Fruit fly (Drosophila melanogaster) Kc167 (cell line): Measurements from ENCODE around the gene Kdsr.

Experiments used
- Myc ChIP-seq: fragments of >200 bp; optimal IDR thresholded peaks from 2 replicates; lab custom pipeline; 2017; ENCODE audit warnings: missing external identifiers
- Sin3A ChIP-seq: fragments of >200 bp; optimal IDR thresholded peaks from 2 replicates; lab custom pipeline; 2018; ENCODE audit warnings: missing external identifiers
- h ChIP-seq: fragments of >200 bp; optimal IDR thresholded peaks from 3 replicates; lab custom pipeline; 2018; ENCODE audit warnings: missing external identifiers
- insv ChIP-seq: fragments of >200 bp; optimal IDR thresholded peaks from 3 replicates; lab custom pipeline; 2018; ENCODE audit warnings: missing external identifiers
- psq ChIP-seq: fragments of >200 bp; optimal IDR thresholded peaks from 2 replicates; lab custom pipeline; 2017; ENCODE audit warnings: missing external identifiers
- ttk ChIP-seq: sonication (Bioruptor generic); optimal IDR thresholded peaks from 2 replicates; lab custom pipeline; 2017; ENCODE audit warnings: missing external identifiers

Gene Kdsr

DNA sequence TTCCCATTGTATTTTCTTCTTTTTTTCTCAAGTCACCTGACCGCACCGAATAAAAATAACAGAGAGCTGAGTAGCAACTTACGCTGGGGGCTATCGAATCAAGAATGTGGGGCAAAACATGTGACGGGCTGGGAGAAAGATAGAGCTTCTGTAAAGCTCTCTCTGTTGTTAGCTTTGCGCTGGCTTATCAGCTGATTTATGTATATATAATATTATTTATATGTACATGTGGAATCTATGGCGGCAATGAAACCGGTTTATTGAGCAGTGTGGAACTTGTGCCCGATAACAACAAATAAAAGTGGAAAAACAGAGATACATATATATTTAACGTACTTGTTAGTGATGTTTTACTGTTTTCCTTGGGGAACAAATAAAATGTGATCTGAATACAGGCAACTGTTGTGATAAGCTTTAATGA is 30.6 kb upstream of the Kdsr start, which contains the start of gene CG31098:
CG31098 (minus strand) TSS at position 114 of the 421 bp plus-strand sequence.
- no peak for TF ChIP-seq ttk (lab: Kevin White, UChicago)

DNA sequence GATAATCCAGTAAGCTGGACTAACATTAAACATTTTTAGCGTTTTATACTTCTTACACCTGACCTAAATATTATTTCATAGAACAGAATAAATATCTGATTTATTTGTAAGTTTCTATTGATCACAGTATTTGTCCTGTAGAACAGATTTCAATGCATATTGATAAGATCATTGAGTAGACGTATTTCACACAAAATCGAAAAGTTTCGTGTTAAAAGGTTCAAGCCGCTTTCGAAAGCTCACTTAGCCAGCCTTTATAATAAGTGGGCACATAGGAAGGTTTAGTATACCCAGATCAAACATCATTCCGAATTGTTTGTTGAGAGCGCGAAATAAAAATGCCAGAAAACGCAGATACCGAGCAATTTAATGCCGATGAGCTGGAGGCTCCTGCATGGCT is 27.3 kb upstream of the Kdsr start, which contains the start of gene CG11893:
CG11893 (plus strand) TSS at position 301 of the 400 bp plus-strand sequence.
- TF ChIP-seq Sin3A (lab: Kevin White, UChicago) (no peak), h (lab: Kevin White, UChicago) (no peak), Myc (lab: Kevin White, UChicago) (no peak), insv (lab: Kevin White, UChicago) (no peak), psq (no peak), ttk (lab: Kevin White, UChicago) (no peak)

DNA sequence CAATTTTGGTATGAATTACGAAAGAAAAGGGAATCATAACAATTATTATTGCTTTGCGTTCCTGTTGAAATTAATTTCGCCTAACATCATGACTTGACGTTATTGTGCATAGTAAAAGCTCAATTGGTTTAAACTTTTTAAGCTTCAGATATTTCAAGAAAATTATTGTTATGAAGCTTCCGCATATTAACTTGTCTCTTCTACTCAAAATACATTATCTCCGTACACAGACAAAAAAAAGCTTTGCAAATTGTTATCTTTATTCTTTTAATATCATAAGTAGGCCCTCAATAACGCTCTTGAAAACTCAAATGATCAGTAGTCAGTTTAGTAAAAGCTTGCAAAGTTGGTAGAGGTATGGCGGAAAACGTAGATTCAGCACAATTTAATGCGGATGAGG is 24.8 kb upstream of the Kdsr start, which contains the start of gene CG13658:
CG13658 (plus strand) TSS at position 347 of the 400 bp plus-strand sequence.
- TF ChIP-seq Myc (lab: Kevin White, UChicago) = no peak
- TF ChIP-seq h (lab: Kevin White, UChicago) = no peak
- TF ChIP-seq ttk (lab: Kevin White, UChicago) = no peak
- no peak for TF ChIP-seq Sin3A (lab: Kevin White, UChicago)
- TF ChIP-seq insv (lab: Kevin White, UChicago) = no peak
- no peak for TF ChIP-seq psq

DNA sequence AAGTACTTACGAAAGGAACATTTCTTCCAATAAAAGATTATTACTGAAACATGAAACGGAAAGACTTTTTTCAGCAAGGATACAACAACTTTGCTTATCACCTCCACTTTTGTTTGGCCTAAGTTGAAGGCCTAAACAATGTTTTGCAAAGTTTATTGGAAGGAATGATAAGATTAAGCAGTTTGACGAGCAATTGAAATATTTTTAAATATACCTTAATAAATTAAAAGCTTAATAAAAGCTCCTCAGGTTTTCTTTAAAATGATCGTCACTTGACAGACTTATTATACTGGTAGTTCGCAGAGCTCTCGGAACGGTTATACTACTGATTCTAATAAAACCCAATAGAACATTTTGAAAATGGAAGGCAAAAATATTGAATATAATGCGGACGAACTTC is 22.9 kb upstream of the Kdsr start, which contains the start of gene CG31104:
CG31104 (plus strand) TSS at position 301 of the 400 bp plus-strand sequence.
- TF ChIP-seq insv (lab: Kevin White, UChicago) (no peak), h (lab: Kevin White, UChicago) (no peak), psq (no peak)

DNA sequence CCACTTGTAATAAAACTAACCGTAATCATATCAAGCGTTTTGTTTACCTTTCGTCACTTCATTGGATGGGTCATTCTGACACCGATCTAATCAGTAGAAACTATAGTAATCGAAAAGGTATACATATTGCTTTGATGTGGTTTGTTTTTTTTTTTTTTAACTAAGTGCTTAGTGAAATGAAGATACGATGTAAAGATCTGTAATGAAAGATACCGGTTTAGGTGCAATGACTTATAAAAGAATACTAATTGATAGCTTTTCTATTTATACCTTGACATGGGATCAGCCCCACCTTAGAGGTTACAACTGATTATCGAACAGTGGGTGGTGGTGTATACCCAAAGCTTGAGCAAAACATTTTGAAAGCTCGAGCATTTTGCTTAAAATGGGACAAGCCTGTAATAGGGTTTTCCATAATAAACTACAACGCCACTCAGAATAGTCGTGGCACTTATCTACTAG is 20.9 kb upstream of the Kdsr start, which contains the start of gene CG31300:
CG31300 (plus strand) TSS at position 412 of the 462 bp plus-strand sequence.
- TF ChIP-seq h (lab: Kevin White, UChicago) = no peak
- TF ChIP-seq insv (lab: Kevin White, UChicago) = no peak
- TF ChIP-seq Sin3A (lab: Kevin White, UChicago) = no peak
- no peak for TF ChIP-seq ttk (lab: Kevin White, UChicago)
- no peak for TF ChIP-seq psq
- no peak for TF ChIP-seq Myc (lab: Kevin White, UChicago)

DNA sequence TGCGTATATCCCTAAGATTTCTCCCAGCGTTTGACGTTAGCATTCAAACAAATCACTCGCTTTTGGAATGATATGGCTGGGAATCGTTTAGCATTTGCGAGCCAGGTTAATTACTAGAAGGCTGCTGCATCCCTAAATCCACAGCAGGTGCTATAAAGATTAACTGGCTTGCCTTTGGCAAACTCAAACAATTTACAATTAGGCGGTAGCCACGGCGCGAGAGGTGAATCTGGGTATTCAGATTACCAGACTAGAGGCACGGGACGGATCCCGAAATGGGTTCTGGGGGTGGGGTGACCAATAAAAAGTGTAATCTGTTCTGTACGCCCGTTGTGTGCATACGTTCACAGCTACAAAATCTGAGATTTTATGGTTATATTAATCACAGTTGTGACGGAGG is 18.9 kb upstream of the Kdsr start, which contains the start of gene CG11892:
CG11892 (plus strand) TSS at position 384 of the 400 bp plus-strand sequence.
- no peak for TF ChIP-seq h (lab: Kevin White, UChicago)
- no peak for TF ChIP-seq Sin3A (lab: Kevin White, UChicago)
- TF ChIP-seq psq = no peak
- no peak for TF ChIP-seq ttk (lab: Kevin White, UChicago)
- TF ChIP-seq insv (lab: Kevin White, UChicago) = no peak
- no peak for TF ChIP-seq Myc (lab: Kevin White, UChicago)

DNA sequence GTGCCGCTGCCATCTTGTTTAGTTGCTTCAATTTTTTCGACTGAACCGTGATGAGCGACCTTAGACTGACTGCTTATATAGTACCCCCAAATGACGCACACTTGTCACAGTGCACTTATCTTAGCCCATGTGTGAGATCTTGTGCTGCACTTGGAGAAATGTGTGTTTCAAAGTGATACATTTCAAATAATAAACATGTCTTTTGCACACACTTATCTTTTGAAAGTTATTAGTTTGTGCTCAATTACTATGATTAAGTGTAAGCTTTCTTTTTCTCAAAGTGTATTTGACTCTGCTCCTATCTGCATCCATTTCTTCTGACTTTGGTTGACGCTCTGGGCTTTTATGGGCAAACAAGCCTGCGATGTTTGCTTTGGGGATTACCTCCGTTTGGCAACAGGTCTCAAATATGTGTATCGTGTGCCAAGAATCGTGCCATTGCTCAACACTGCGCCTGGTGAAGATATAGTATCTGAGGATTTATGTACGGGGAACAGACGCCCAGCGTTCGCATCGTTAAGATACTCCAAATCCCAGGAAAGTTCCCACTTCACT is 17.6 kb upstream of the Kdsr start, which contains the start of gene CG10514:
CG10514 (minus strand) TSS at position 51 of the 555 bp plus-strand sequence.
- TF ChIP-seq h (lab: Kevin White, UChicago) (no peak), Sin3A (lab: Kevin White, UChicago) (no peak), psq (no peak), ttk (lab: Kevin White, UChicago) (no peak), Myc (lab: Kevin White, UChicago) (no peak), insv (lab: Kevin White, UChicago) (no peak)

DNA sequence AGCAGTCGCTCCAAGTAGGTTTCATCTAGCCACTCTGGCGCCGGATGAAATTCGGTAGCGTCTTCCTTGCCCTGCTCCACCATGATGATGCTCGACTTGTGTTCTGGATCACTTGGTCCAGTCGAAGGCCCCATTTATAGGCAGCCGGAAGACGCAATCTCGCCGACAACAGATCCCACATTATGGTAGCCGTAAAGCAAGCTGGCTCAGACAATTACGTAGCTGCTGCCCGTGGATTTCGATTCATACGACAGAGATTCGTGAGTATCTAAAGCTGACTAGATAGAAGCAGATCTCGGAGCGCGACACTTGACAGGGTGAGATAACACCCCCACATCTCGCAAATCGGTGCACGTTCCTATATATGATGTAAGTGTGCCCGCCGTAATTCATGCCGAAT is 14.8 kb upstream of the Kdsr start, which contains the start of gene CG10513:
CG10513 (minus strand) TSS at position 101 of the 400 bp plus-strand sequence.
- TF ChIP-seq insv (lab: Kevin White, UChicago) (no peak), h (lab: Kevin White, UChicago) (no peak), ttk (lab: Kevin White, UChicago) (no peak), psq (no peak), Sin3A (lab: Kevin White, UChicago) (no peak), Myc (lab: Kevin White, UChicago) (no peak)

DNA sequence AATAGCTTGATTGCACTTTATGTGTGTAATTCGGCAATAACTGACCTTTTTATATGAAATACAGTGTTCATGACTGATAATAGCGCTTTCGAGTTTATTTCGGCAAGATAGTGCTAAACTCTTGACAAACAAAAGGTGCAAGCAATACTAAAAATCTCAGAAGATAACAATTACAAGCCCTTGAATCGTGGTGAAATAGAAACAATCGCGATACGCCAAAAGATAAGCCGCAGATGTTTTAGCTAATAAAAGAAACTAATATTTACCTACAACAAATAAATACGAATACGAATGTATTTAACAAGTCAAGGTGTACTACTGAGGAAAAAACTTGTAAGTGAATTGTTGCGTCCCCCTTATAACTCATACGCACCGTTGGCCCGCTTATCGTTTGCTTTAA is 13.0 kb upstream of the Kdsr start:
- TF ChIP-seq h (lab: Kevin White, UChicago) (no peak), psq (no peak), Myc (lab: Kevin White, UChicago) (no peak)

DNA sequence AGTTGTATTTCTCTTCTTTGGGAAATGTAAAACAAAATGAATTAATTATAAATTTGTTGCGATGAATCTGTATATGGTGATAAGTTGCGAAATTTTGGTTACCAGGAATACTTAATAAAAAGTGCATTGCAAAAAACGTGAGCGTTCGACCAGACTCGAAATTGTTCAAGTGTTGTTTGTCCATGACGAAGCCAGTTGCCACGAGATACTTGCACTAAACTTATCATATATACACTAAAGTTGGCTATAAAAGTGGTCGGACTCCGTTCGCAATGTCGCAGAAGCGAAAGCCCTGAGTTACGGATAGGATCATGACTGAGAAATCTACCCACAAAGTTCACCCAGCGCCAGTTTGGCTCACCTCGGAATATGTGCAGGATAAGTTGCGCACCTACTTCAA is 11.2 kb upstream of the Kdsr start, which contains the start of gene CG11878:
CG11878 (plus strand) TSS at position 301 of the 400 bp plus-strand sequence.
- TF ChIP-seq Sin3A (lab: Kevin White, UChicago) = no peak

DNA sequence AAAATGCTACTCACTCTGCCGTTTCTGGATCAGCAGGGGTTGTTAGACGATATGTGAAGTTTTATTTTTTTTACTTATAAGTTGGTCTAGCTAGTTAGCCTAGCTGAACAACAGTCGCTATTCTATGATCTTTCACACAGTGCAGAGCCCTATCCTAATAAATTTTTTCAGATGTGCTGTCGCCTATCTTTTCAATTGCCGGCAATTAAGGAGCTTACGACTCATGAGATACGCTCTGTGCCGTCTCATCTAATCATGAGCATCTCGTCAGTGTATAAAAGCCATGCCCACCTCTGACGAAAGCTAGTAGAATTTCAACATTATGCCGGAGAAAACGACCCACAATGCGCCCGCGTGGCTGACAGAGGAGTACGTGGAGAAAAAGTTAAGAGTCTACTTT is 7.6 kb upstream of the Kdsr start, which contains the start of the genes CG11889 and CG11891:
CG11889 (plus strand) TSS at position 301 of the 400 bp plus-strand sequence.
CG11891 (plus strand) TSS at position 301 of the 400 bp plus-strand sequence.
- TF ChIP-seq h (lab: Kevin White, UChicago) (no peak), Myc (lab: Kevin White, UChicago) (no peak), psq (no peak)

DNA sequence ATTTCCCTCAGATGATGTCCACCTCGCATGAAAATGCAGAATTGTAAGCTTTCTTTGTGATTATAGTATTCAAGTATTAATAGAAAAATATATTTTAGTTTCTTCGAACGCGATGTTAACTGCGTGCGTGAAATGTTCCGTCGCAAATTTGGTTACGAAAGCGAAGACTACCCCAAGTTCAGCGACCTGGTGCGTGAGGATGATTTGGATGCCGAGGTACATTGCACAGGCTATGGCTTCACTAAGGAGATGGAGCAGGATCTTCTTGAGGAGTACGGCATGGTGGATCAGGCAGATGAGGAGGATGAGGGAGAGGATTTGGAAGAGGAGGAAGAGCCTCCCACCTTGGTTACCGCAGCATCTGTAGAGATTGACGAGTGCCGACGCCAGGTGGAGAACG is 4.5 kb upstream of the Kdsr start:
- TF ChIP-seq ttk (lab: Kevin White, UChicago) = no peak
- TF ChIP-seq h (lab: Kevin White, UChicago) = no peak
- no peak for TF ChIP-seq psq
